Fruit fly (Drosophila melanogaster) whole organism, embryonic: ENCODE data around the gene Ing5.

Experiments
- Atf3 ChIP-seq: fragments of 200-800 bp; sonication (Bioruptor generic); optimal IDR thresholded peaks from 3 replicates; lab custom pipeline; 2016; ENCODE audit warnings: missing biosample characterization, missing genetic modification characterization
- Bteb2 ChIP-seq: fragments of 200-800 bp; sonication (Bioruptor generic); optimal IDR thresholded peaks from 2 replicates; lab custom pipeline; 2016; ENCODE audit warnings: missing biosample characterization, missing genetic modification characterization
- CG13287 ChIP-seq: fragments of 200-800 bp; sonication (Bioruptor generic); IDR thresholded peaks from 2 replicates; pipeline ENCODE4 v1.3.6; 2022; ENCODE audit warnings: missing biosample characterization, missing genetic modification characterization; ENCODE audit not compliant: partially characterized antibody
- CG15073 ChIP-seq: fragments of 200-800 bp; sonication (Bioruptor generic); optimal IDR thresholded peaks from 2 replicates; lab custom pipeline; 2016; ENCODE audit warnings: missing biosample characterization, missing genetic modification characterization
- CG1792 ChIP-seq: fragments of 200-800 bp; sonication (Bioruptor generic); optimal IDR thresholded peaks from 2 replicates; lab custom pipeline; 2016; ENCODE audit warnings: missing biosample characterization, missing genetic modification characterization
- CG18599 ChIP-seq: fragments of 200-800 bp; sonication (Bioruptor generic); optimal IDR thresholded peaks from 3 replicates; lab custom pipeline; 2017; ENCODE audit warnings: missing biosample characterization, missing genetic modification characterization, mild to moderate bottlenecking, moderate library complexity, missing genetic modification reagents
- CG2712 ChIP-seq: fragments of 200-800 bp; optimal IDR thresholded peaks from 3 replicates; lab custom pipeline; 2019; ENCODE audit warnings: missing biosample characterization, mild to moderate bottlenecking, missing genetic modification characterization, moderate library complexity
- CG2889 ChIP-seq: fragments of 200-800 bp; sonication (Bioruptor generic); IDR thresholded peaks from 3 replicates; pipeline ENCODE4 v1.3.6; 2022; ENCODE audit warnings: missing biosample characterization, missing genetic modification characterization
- CG31224 ChIP-seq: fragments of 200-800 bp; sonication (Bioruptor generic); IDR thresholded peaks from 2 replicates; pipeline ENCODE4 v1.3.6; 2022; ENCODE audit warnings: missing biosample characterization, missing genetic modification characterization
- CG33213 ChIP-seq: fragments of 200-800 bp; sonication (Bioruptor generic); optimal IDR thresholded peaks from 3 replicates; lab custom pipeline; 2016; ENCODE audit warnings: missing biosample characterization, missing genetic modification characterization
- CG3838 ChIP-seq: fragments of 200-800 bp; sonication (Bioruptor generic); optimal IDR thresholded peaks from 3 replicates; lab custom pipeline; 2016; ENCODE audit warnings: missing biosample characterization, missing genetic modification characterization
- CG5180 ChIP-seq: fragments of 200-800 bp; sonication (Bioruptor generic); optimal IDR thresholded peaks from 3 replicates; lab custom pipeline; 2017; ENCODE audit warnings: missing biosample characterization, missing genetic modification characterization, mild to moderate bottlenecking, moderate library complexity, missing genetic modification reagents
- CG7987 ChIP-seq: fragments of 200-800 bp; sonication (Bioruptor generic); optimal IDR thresholded peaks from 2 replicates; lab custom pipeline; 2018; ENCODE audit warnings: missing biosample characterization, mild to moderate bottlenecking, missing genetic modification characterization, moderate library complexity
- CG8089 ChIP-seq: fragments of 200-800 bp; sonication (Bioruptor generic); optimal IDR thresholded peaks from 3 replicates; lab custom pipeline; 2016; ENCODE audit warnings: missing biosample characterization, missing genetic modification characterization
- CG8359 ChIP-seq: fragments of 200-800 bp; sonication (Bioruptor generic); optimal IDR thresholded peaks from 2 replicates; lab custom pipeline; 2017; ENCODE audit warnings: missing biosample characterization, mild to moderate bottlenecking, missing genetic modification characterization, borderline replicate concordance
- CG8944 ChIP-seq: fragments of 200-800 bp; sonication (Bioruptor generic); optimal IDR thresholded peaks from 3 replicates; lab custom pipeline; 2016; ENCODE audit warnings: missing biosample characterization, missing genetic modification characterization
- Ets97D ChIP-seq: fragments of 200-800 bp; sonication (Bioruptor generic); optimal IDR thresholded peaks from 3 replicates; lab custom pipeline; 2016; ENCODE audit warnings: missing biosample characterization, missing genetic modification characterization
- Fer3 ChIP-seq: fragments of 200-800 bp; sonication (Bioruptor generic); optimal IDR thresholded peaks from 2 replicates; lab custom pipeline; 2018; ENCODE audit warnings: missing biosample characterization, mild to moderate bottlenecking, missing genetic modification characterization, moderate library complexity
- Gug ChIP-seq: fragments of 200-800 bp; sonication (Bioruptor generic); IDR thresholded peaks from 4 replicates; pipeline ENCODE4 v1.3.6; 2022; ENCODE audit warnings: missing biosample characterization, missing genetic modification characterization
- HLH4C ChIP-seq: fragments of 200-800 bp; sonication (Bioruptor generic); IDR thresholded peaks from 3 replicates; pipeline ENCODE4 v1.3.6; 2022; ENCODE audit warnings: missing biosample characterization, missing genetic modification characterization; ENCODE audit not compliant: partially characterized antibody
- HLHmδ ChIP-seq: fragments of 200-800 bp; sonication (Bioruptor generic); optimal IDR thresholded peaks from 2 replicates; lab custom pipeline; 2018; ENCODE audit warnings: missing biosample characterization, mild to moderate bottlenecking, missing genetic modification characterization, moderate library complexity
- Hey ChIP-seq: fragments of 200-800 bp; sonication (Bioruptor generic); optimal IDR thresholded peaks from 3 replicates; lab custom pipeline; 2018; ENCODE audit warnings: missing biosample characterization, mild to moderate bottlenecking, missing genetic modification characterization
- Lpt ChIP-seq: fragments of >200 bp; optimal IDR thresholded peaks from 2 replicates; lab custom pipeline; 2018; ENCODE audit warnings: missing biosample characterization, missing genetic modification characterization
- NC2α ChIP-seq: fragments of 200-800 bp; sonication (Bioruptor generic); optimal IDR thresholded peaks from 2 replicates; lab custom pipeline; 2016; ENCODE audit warnings: missing biosample characterization, missing genetic modification characterization
- NFAT ChIP-seq: fragments of 200-800 bp; sonication (Bioruptor generic); IDR thresholded peaks from 2 replicates; pipeline ENCODE4 v1.3.6; 2022; ENCODE audit warnings: missing biosample characterization, missing genetic modification characterization
- NK7.1 ChIP-seq: fragments of 200-800 bp; sonication (Bioruptor generic); optimal IDR thresholded peaks from 3 replicates; lab custom pipeline; 2016; ENCODE audit warnings: missing biosample characterization, missing genetic modification characterization
- Neu2 ChIP-seq: fragments of 200-800 bp; sonication (Bioruptor generic); optimal IDR thresholded peaks from 3 replicates; lab custom pipeline; 2016; ENCODE audit warnings: missing biosample characterization, missing genetic modification characterization, borderline replicate concordance
- Sin3A ChIP-seq: fragments of >200 bp; optimal IDR thresholded peaks from 2 replicates; lab custom pipeline; 2018
- TFAM ChIP-seq: fragments of 200-800 bp; sonication (Bioruptor generic); optimal IDR thresholded peaks from 2 replicates; lab custom pipeline; 2017; ENCODE audit warnings: missing biosample characterization, missing genetic modification characterization, inconsistent platforms
- bcd ChIP-seq: fragments of 200-800 bp; sonication (Bioruptor generic); optimal IDR thresholded peaks from 2 replicates; lab custom pipeline; 2017; ENCODE audit warnings: missing biosample characterization, mild to moderate bottlenecking, missing genetic modification characterization
- btn ChIP-seq: fragments of 200-800 bp; sonication (Bioruptor generic); optimal IDR thresholded peaks from 2 replicates; lab custom pipeline; 2016; ENCODE audit warnings: missing biosample characterization, missing genetic modification characterization
- caup ChIP-seq: fragments of 200-800 bp; sonication (Bioruptor generic); optimal IDR thresholded peaks from 3 replicates; lab custom pipeline; 2017; ENCODE audit warnings: missing biosample characterization, mild to moderate bottlenecking, missing genetic modification characterization, moderate library complexity; ENCODE audit not compliant: severe bottlenecking
- ci ChIP-seq: fragments of 200-800 bp; sonication (Bioruptor generic); IDR thresholded peaks from 3 replicates; pipeline ENCODE4 v1.3.6; 2022; ENCODE audit warnings: missing biosample characterization, missing genetic modification characterization
- crp ChIP-seq, 2 experiments: fragments of 200-800 bp; sonication (Bioruptor generic); optimal IDR thresholded peaks; 2 replicates in 1 of 2; 3 replicates in 1 of 2; lab custom pipeline; 2017; ENCODE audit warnings: missing biosample characterization in 2 of 2, missing genetic modification characterization in 2 of 2, mild to moderate bottlenecking in 1 of 2, moderate library complexity in 1 of 2
- cwo ChIP-seq: fragments of 200-800 bp; sonication (Bioruptor generic); optimal IDR thresholded peaks from 3 replicates; lab custom pipeline; 2017; ENCODE audit warnings: missing biosample characterization, missing genetic modification characterization, mild to moderate bottlenecking, moderate library complexity, missing genetic modification reagents
- emc ChIP-seq: fragments of 200-800 bp; sonication (Bioruptor generic); optimal IDR thresholded peaks from 2 replicates; lab custom pipeline; 2016; ENCODE audit warnings: missing biosample characterization, missing genetic modification characterization
- fru ChIP-seq: fragments of >200 bp; optimal IDR thresholded peaks from 2 replicates; lab custom pipeline; 2017
- gem ChIP-seq: fragments of 200-800 bp; sonication (Bioruptor generic); optimal IDR thresholded peaks from 2 replicates; lab custom pipeline; 2019; ENCODE audit warnings: missing biosample characterization, mild to moderate bottlenecking, missing genetic modification characterization, moderate library complexity
- her ChIP-seq: fragments of 200-800 bp; sonication (Bioruptor generic); optimal IDR thresholded peaks from 2 replicates; lab custom pipeline; 2016; ENCODE audit warnings: missing biosample characterization, missing genetic modification characterization
- kni ChIP-seq: fragments of 200-800 bp; sonication (Bioruptor generic); optimal IDR thresholded peaks from 3 replicates; lab custom pipeline; 2017; ENCODE audit warnings: mild to moderate bottlenecking, missing biosample characterization, missing genetic modification reagents, missing genetic modification characterization
- nmo ChIP-seq: fragments of 200-800 bp; sonication (Bioruptor generic); optimal IDR thresholded peaks from 2 replicates; lab custom pipeline; 2018; ENCODE audit warnings: missing biosample characterization, mild to moderate bottlenecking, missing genetic modification characterization, moderate library complexity
- org-1 ChIP-seq: fragments of 200-800 bp; sonication (Bioruptor generic); optimal IDR thresholded peaks from 2 replicates; lab custom pipeline; 2017; ENCODE audit warnings: missing biosample characterization, missing genetic modification characterization
- otp ChIP-seq: fragments of 200-800 bp; sonication (Bioruptor generic); IDR thresholded peaks from 3 replicates; pipeline ENCODE4, ENCODE4 v1.3.6; 2022; ENCODE audit warnings: missing biosample characterization, missing genetic modification characterization
- p53 ChIP-seq: fragments of 200-800 bp; sonication (Bioruptor generic); optimal IDR thresholded peaks from 2 replicates; lab custom pipeline; 2016; ENCODE audit warnings: missing biosample characterization, missing genetic modification characterization
- pzg ChIP-seq: fragments of 200-800 bp; sonication (Bioruptor generic); optimal IDR thresholded peaks from 3 replicates; lab custom pipeline; 2018; ENCODE audit warnings: missing biosample characterization, mild to moderate bottlenecking, missing genetic modification characterization, moderate library complexity
- sd ChIP-seq: fragments of 200-800 bp; sonication (Bioruptor generic); optimal IDR thresholded peaks from 3 replicates; lab custom pipeline; 2018; ENCODE audit warnings: missing biosample characterization, mild to moderate bottlenecking, missing genetic modification characterization, moderate library complexity
- sr ChIP-seq: fragments of 200-800 bp; sonication (Bioruptor generic); IDR thresholded peaks from 3 replicates; pipeline ENCODE4 v1.3.6; 2022; ENCODE audit warnings: missing biosample characterization, missing genetic modification characterization
- tio ChIP-seq: fragments of 200-800 bp; sonication (Bioruptor generic); optimal IDR thresholded peaks from 2 replicates; lab custom pipeline; 2017; ENCODE audit warnings: missing biosample characterization, missing genetic modification characterization, inconsistent platforms
- unpg ChIP-seq: fragments of 200-800 bp; sonication (Bioruptor generic); optimal IDR thresholded peaks from 3 replicates; lab custom pipeline; 2018; ENCODE audit warnings: missing biosample characterization, mild to moderate bottlenecking, missing genetic modification characterization, moderate library complexity

Gene Ing5

dm6 chr2L:13373435-13374242 is 13.5 kb downstream of the Ing5 start, which contains the start of the genes Bdp1 and CG6565 (continued):
- TF ChIP-seq caup (GFP tag; lab: Kevin White, UChicago) (peak; percentile 95), fru (lab: Kevin White, UChicago) (no peak), CG31224 (GFP tag; lab: Robert Waterston, UW) (peak; percentile 90), HLHmδ (GFP tag; lab: Kevin White, UChicago) (no peak), crp (GFP tag; optimal IDR thresholded peaks at IDR 0.05; lab: Kevin White, UChicago) (peak; percentile 8 to 76), tio (GFP tag; lab: Kevin White, UChicago) (peak; percentile 99), CG1792 (peak; percentile 97), Neu2 (GFP tag; lab: Kevin White, UChicago) (peak; percentile 96), btn (peak; percentile 96), NC2α (GFP tag; lab: Kevin White, UChicago) (peak; percentile 95), CG8089 (GFP tag; lab: Kevin White, UChicago) (peak; percentile 98), NFAT (GFP tag; lab: Robert Waterston, UW) (peak; percentile 90), TFAM (GFP tag; lab: Kevin White, UChicago) (peak; percentile 75), otp (GFP tag; lab: Robert Waterston, UW) (peak; percentile 80), CG8944 (GFP tag; lab: Kevin White, UChicago) (peak; percentile 99), Gug (GFP tag; lab: Robert Waterston, UW) (peak; percentile 98), emc (GFP tag; lab: Kevin White, UChicago) (peak; percentile 93), ci (peak; percentile 86), pzg (GFP tag; lab: Kevin White, UChicago) (peak; percentile 49), CG13287 (GFP tag; lab: Robert Waterston, UW) (peak; percentile 44; the same call in 1 of the 2 replicates), org-1 (GFP tag; lab: Kevin White, UChicago) (peak; percentile 96), Ets97D (GFP tag; lab: Kevin White, UChicago) (peak; percentile 95), CG18599 (GFP tag; lab: Kevin White, UChicago) (peak; percentile 95), nmo (peak; percentile 99), Sin3A (lab: Kevin White, UChicago) (peak; percentile 91), cwo (peak; percentile 92), CG33213 (GFP tag; lab: Kevin White, UChicago) (peak; percentile 98), Lpt (GFP tag; lab: Kevin White, UChicago) (no peak), CG2712 (peak; percentile 96), Bteb2 (GFP tag; lab: Kevin White, UChicago) (peak; percentile 98), CG2889 (GFP tag; lab: Robert Waterston, UW) (peak; percentile 90), gem (tag; lab: Kevin White, UChicago) (peak; percentile 98), Fer3 (peak; percentile 94), bcd (GFP tag; lab: Kevin White, UChicago) (peak; percentile 98), unpg (peak; percentile 94), Hey (tag; lab: Kevin White, UChicago) (peak; percentile 85), CG3838 (GFP tag; lab: Kevin White, UChicago) (peak; percentile 95), CG8359 (GFP tag; lab: Kevin White, UChicago) (peak; percentile 77), sd (tag; lab: Kevin White, UChicago) (peak; percentile 90), CG5180 (GFP tag; lab: Kevin White, UChicago) (peak; percentile 85), p53 (peak; percentile 93), CG7987 (GFP tag; lab: Kevin White, UChicago) (peak; percentile 85), NK7.1 (GFP tag; lab: Kevin White, UChicago) (peak; percentile 95), Atf3 (GFP tag; lab: Kevin White, UChicago) (peak; percentile 98), HLH4C (no peak), kni (GFP tag; lab: Kevin White, UChicago) (peak; percentile 89), her (GFP tag; lab: Kevin White, UChicago) (peak; percentile 95), CG15073 (peak; percentile 85), sr (GFP tag; lab: Robert Waterston, UW) (peak; percentile 67; the same call in 1 of the 3 replicates)
